Worm (Caenorhabditis elegans) whole organism, late embryonic: ENCODE results near the gene Y6G8.5.

ENCODE experiments used
- C38D4.7 ChIP-seq: fragments of 200-800 bp; sonication (Bioruptor generic); optimal IDR thresholded peaks from 2 replicates; lab custom pipeline; 2018; ENCODE audit warnings: mild to moderate bottlenecking, missing genetic modification characterization, moderate library complexity, missing compliant biosample characterization
- F13H6.1 ChIP-seq: sonication (generic microtip); optimal IDR thresholded peaks from 2 replicates; lab custom pipeline; 2016; ENCODE audit warnings: missing genetic modification characterization, missing compliant biosample characterization
- K02D7.2 ChIP-seq: sonication (generic microtip); optimal IDR thresholded peaks from 2 replicates; lab custom pipeline; 2017; ENCODE audit warnings: mild to moderate bottlenecking, missing genetic modification characterization, missing compliant biosample characterization
- K09A11.1 ChIP-seq: sonication (generic microtip); optimal IDR thresholded peaks from 2 replicates; lab custom pipeline; 2017; ENCODE audit warnings: antibody characterized with exemption, mild to moderate bottlenecking, missing genetic modification characterization, missing compliant biosample characterization; ENCODE audit not compliant: insufficient read depth
- Y22D7AL.16 ChIP-seq: sonication (generic microtip); optimal IDR thresholded peaks from 2 replicates; lab custom pipeline; 2016; ENCODE audit warnings: missing genetic modification characterization, missing compliant biosample characterization
- ama-1 ChIP-seq: fragments of 150-350 bp; optimal IDR thresholded peaks from 2 replicates; lab custom pipeline; 2014
- ceh-14 ChIP-seq: sonication (generic microtip); optimal IDR thresholded peaks from 2 replicates; lab custom pipeline; 2016; ENCODE audit warnings: missing genotype, missing genetic modification characterization, missing compliant biosample characterization
- ceh-19 ChIP-seq: fragments of 200-800 bp; sonication (Bioruptor generic); optimal IDR thresholded peaks from 2 replicates; lab custom pipeline; 2018; ENCODE audit warnings: mild to moderate bottlenecking, missing genetic modification characterization, missing compliant biosample characterization
- ceh-22 ChIP-seq: sonication (generic microtip); optimal IDR thresholded peaks from 2 replicates; lab custom pipeline; 2017; ENCODE audit warnings: missing biosample characterization, missing genetic modification characterization
- ceh-24 ChIP-seq: sonication (generic microtip); optimal IDR thresholded peaks from 2 replicates; lab custom pipeline; 2016; ENCODE audit warnings: mild to moderate bottlenecking, missing genetic modification characterization, missing compliant biosample characterization
- ceh-31 ChIP-seq: sonication (generic microtip); optimal IDR thresholded peaks from 2 replicates; lab custom pipeline; 2016; ENCODE audit warnings: missing genetic modification characterization, missing compliant biosample characterization
- ceh-48 ChIP-seq: sonication (generic microtip); optimal IDR thresholded peaks from 2 replicates; lab custom pipeline; 2016; ENCODE audit warnings: missing genetic modification characterization, inconsistent platforms, missing compliant biosample characterization
- ceh-6 ChIP-seq: fragments of 200-800 bp; sonication (Bioruptor generic); optimal IDR thresholded peaks from 2 replicates; lab custom pipeline; 2018; ENCODE audit warnings: mild to moderate bottlenecking, missing genetic modification characterization, missing compliant biosample characterization
- ceh-9 ChIP-seq: sonication (generic microtip); optimal IDR thresholded peaks from 2 replicates; lab custom pipeline; 2016; ENCODE audit warnings: mild to moderate bottlenecking, missing genetic modification characterization, inconsistent platforms, missing compliant biosample characterization
- elt-2 ChIP-seq: sonication (generic microtip); optimal IDR thresholded peaks from 2 replicates; lab custom pipeline; 2016; ENCODE audit warnings: missing genetic modification reagents, missing genetic modification characterization, missing compliant biosample characterization
- elt-4 ChIP-seq: sonication (generic microtip); optimal IDR thresholded peaks from 2 replicates; lab custom pipeline; 2016; ENCODE audit warnings: missing genetic modification characterization, missing compliant biosample characterization
- ets-4 ChIP-seq: sonication (generic microtip); optimal IDR thresholded peaks from 2 replicates; lab custom pipeline; 2016; ENCODE audit warnings: missing genetic modification characterization, missing compliant biosample characterization
- eyg-1 ChIP-seq: sonication (generic microtip); optimal IDR thresholded peaks from 2 replicates; lab custom pipeline; 2016; ENCODE audit warnings: missing genotype, missing genetic modification characterization, missing compliant biosample characterization
- fax-1 ChIP-seq: sonication (generic microtip); optimal IDR thresholded peaks from 2 replicates; lab custom pipeline; 2016; ENCODE audit warnings: missing genotype, missing genetic modification characterization, missing compliant biosample characterization
- fkh-6 ChIP-seq: sonication (generic microtip); optimal IDR thresholded peaks from 2 replicates; lab custom pipeline; 2016; ENCODE audit warnings: missing genetic modification characterization, missing compliant biosample characterization
- gmeb-2 ChIP-seq: sonication (generic microtip); optimal IDR thresholded peaks from 2 replicates; lab custom pipeline; 2016; ENCODE audit warnings: missing genetic modification characterization, inconsistent platforms, missing compliant biosample characterization
- hlh-13 ChIP-seq: fragments of 200-800 bp; sonication (Bioruptor generic); optimal IDR thresholded peaks from 2 replicates; lab custom pipeline; 2018; ENCODE audit warnings: mild to moderate bottlenecking, missing genetic modification characterization, missing compliant biosample characterization
- hlh-8 ChIP-seq: sonication (generic microtip); optimal IDR thresholded peaks from 2 replicates; lab custom pipeline; 2016; ENCODE audit warnings: missing genotype, missing genetic modification characterization, missing compliant biosample characterization
- lim-6 ChIP-seq: sonication (generic microtip); optimal IDR thresholded peaks from 2 replicates; lab custom pipeline; 2016; ENCODE audit warnings: missing genetic modification characterization, missing compliant biosample characterization
- lin-11 ChIP-seq: fragments of 200-800 bp; sonication (Bioruptor generic); optimal IDR thresholded peaks from 2 replicates; lab custom pipeline; 2018; ENCODE audit warnings: mild to moderate bottlenecking, missing genetic modification characterization, missing compliant biosample characterization
- madf-2 ChIP-seq: sonication (generic microtip); optimal IDR thresholded peaks from 2 replicates; lab custom pipeline; 2017; ENCODE audit warnings: missing genetic modification characterization, missing compliant biosample characterization
- nhr-11 ChIP-seq: fragments of 150-350 bp; optimal IDR thresholded peaks from 2 replicates; lab custom pipeline; 2014; ENCODE audit warnings: missing biosample characterization, missing genetic modification characterization
- nhr-232 ChIP-seq: sonication (generic microtip); optimal IDR thresholded peaks from 2 replicates; lab custom pipeline; 2016; ENCODE audit warnings: missing genetic modification characterization, missing compliant biosample characterization
- npax-4 ChIP-seq: sonication (generic microtip); optimal IDR thresholded peaks from 2 replicates; lab custom pipeline; 2016; ENCODE audit warnings: missing genetic modification characterization, missing compliant biosample characterization
- pag-3 ChIP-seq: sonication (generic microtip); optimal IDR thresholded peaks from 2 replicates; lab custom pipeline; 2016; ENCODE audit warnings: missing compliant biosample characterization, missing genetic modification characterization, borderline replicate concordance
- pax-1 ChIP-seq: fragments of 150-350 bp; optimal IDR thresholded peaks from 2 replicates; lab custom pipeline; 2014; ENCODE audit warnings: missing biosample characterization, missing genetic modification characterization
- pha-4 ChIP-seq: fragments of 150-350 bp; optimal IDR thresholded peaks from 2 replicates; lab custom pipeline; 2018; ENCODE audit warnings: missing biosample characterization, missing genetic modification reagents, missing genetic modification characterization
- ref-2 ChIP-seq: sonication (generic microtip); optimal IDR thresholded peaks from 2 replicates; lab custom pipeline; 2016; ENCODE audit warnings: missing genetic modification characterization, missing compliant biosample characterization
- rnt-1 ChIP-seq: sonication (generic microtip); optimal IDR thresholded peaks from 2 replicates; lab custom pipeline; 2016; ENCODE audit warnings: missing genetic modification characterization, missing compliant biosample characterization
- sdc-2 ChIP-seq: sonication (generic microtip); optimal IDR thresholded peaks from 2 replicates; lab custom pipeline; 2016; ENCODE audit warnings: missing genotype, missing genetic modification characterization, missing compliant biosample characterization
- sox-2 ChIP-seq: fragments of 200-800 bp; sonication (Bioruptor generic); IDR thresholded peaks from 2 replicates; pipeline ENCODE4 v1.3.6; 2022; ENCODE audit warnings: missing genetic modification reagents, missing genetic modification characterization, missing compliant biosample characterization
- syd-9 ChIP-seq: sonication (generic microtip); optimal IDR thresholded peaks from 2 replicates; lab custom pipeline; 2016; ENCODE audit warnings: mild to moderate bottlenecking, missing genetic modification characterization, moderate library complexity, missing compliant biosample characterization
- tbx-7 ChIP-seq: sonication (generic microtip); optimal IDR thresholded peaks from 2 replicates; lab custom pipeline; 2016; ENCODE audit warnings: missing genotype, missing genetic modification characterization, missing compliant biosample characterization
- unc-3 ChIP-seq, 2 experiments: fragments of 200-800 bp in 1 of 2; sonication (Bioruptor generic) in 1 of 2; sonication (generic microtip) in 1 of 2; conservative IDR thresholded peaks in 1 of 2; optimal IDR thresholded peaks in 1 of 2; 2 replicates each; pipeline versions ENCODE4 v1.3.6 to Lab custom; 2016 to 2022; ENCODE audit warnings: missing compliant biosample characterization in 2 of 2, missing genetic modification characterization in 2 of 2, missing genetic modification reagents in 1 of 2
- unc-86 ChIP-seq: sonication (generic microtip); optimal IDR thresholded peaks from 2 replicates; lab custom pipeline; 2016; ENCODE audit warnings: missing genetic modification characterization, missing compliant biosample characterization
- zip-5 ChIP-seq: sonication (generic microtip); optimal IDR thresholded peaks from 2 replicates; lab custom pipeline; 2016; ENCODE audit warnings: missing genetic modification characterization, missing compliant biosample characterization

Y6G8.5 gene

DNA sequence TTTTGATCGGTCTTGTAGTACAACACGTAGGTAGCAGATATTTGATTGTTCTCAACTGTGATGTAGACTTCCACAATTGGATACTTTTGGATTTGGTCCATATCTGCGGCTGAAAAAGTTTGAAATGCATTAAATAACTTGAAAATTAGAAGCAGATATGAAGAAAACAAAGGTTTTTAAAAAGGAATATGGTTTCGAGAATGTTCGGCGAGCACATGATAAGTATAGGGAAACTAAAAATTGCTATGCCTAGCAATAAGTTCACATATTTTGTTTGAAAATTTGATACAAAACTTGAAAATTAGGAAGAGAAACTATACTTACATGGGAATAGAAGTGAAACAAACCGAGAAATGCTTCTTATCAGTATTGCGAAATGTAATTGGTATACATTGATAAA is at the start of gene Y6G8.5:
Gene Y6G8.5 (minus strand): TSS at position 101 of the 400 bp plus-strand sequence.
- TF ChIP-seq Y22D7AL.16 (tag; lab: Kevin White, UChicago) (no peak), unc-86 (tag; lab: Kevin White, UChicago) (no peak), ceh-48 (no peak), F13H6.1 (tag; lab: Kevin White, UChicago) (no peak), ama-1 (no peak), sox-2 (GFP tag; lab: Robert Waterston, UW) (no peak), elt-4 (no peak), nhr-11 (tag; lab: Kevin White, UChicago) (no peak), ref-2 (no peak), ceh-9 (tag; lab: Kevin White, UChicago) (no peak), K09A11.1 (tag; lab: Kevin White, UChicago) (no peak), rnt-1 (no peak), madf-2 (tag; lab: Kevin White, UChicago) (no peak), hlh-13 (GFP tag; lab: Kevin White, UChicago) (no peak), fax-1 (tag; lab: Kevin White, UChicago) (no peak), ceh-19 (GFP tag; lab: Kevin White, UChicago) (no peak), ceh-24 (tag; lab: Kevin White, UChicago) (no peak)

DNA sequence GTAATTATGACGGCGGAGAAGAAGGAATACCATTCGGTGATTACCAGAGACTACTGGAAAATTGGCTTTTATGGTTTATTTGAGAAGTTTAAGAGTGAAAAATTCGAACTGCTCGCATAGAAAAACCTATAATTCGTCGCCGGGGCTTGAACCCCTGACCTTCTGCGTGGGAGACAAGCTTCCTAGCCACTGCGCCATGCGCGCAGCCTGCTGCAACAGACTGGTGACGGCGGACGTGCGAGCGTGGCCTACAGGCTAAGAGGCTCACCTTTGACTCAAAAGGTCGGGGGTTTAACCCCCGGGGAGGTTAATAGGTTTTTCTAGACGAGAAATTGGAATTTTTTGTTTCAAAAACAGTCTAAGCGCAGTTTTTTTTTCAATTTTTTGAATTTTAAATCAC is 48.9 kb upstream of the Y6G8.5 start:
- no peak for TF ChIP-seq nhr-11 (tag; lab: Kevin White, UChicago)
- no peak for TF ChIP-seq ceh-6
- no peak for TF ChIP-seq elt-2
- TF ChIP-seq C38D4.7 (GFP tag; lab: Kevin White, UChicago) = no peak
- no peak for TF ChIP-seq sdc-2 (tag; lab: Kevin White, UChicago)
- no peak for TF ChIP-seq zip-5
- no peak for TF ChIP-seq F13H6.1 (tag; lab: Kevin White, UChicago)
- no peak for TF ChIP-seq K02D7.2
- no peak for TF ChIP-seq syd-9 (tag; lab: Kevin White, UChicago)
- no peak for TF ChIP-seq ets-4 (tag; lab: Kevin White, UChicago)
- no peak for TF ChIP-seq tbx-7 (tag; lab: Kevin White, UChicago)
- TF ChIP-seq Y22D7AL.16 (tag; lab: Kevin White, UChicago) = no peak
- no peak for TF ChIP-seq ceh-9 (tag; lab: Kevin White, UChicago)
- TF ChIP-seq rnt-1 = no peak
- TF ChIP-seq gmeb-2 = no peak
- TF ChIP-seq pha-4 = no peak
- TF ChIP-seq pag-3 (tag; lab: Kevin White, UChicago) = no peak

DNA sequence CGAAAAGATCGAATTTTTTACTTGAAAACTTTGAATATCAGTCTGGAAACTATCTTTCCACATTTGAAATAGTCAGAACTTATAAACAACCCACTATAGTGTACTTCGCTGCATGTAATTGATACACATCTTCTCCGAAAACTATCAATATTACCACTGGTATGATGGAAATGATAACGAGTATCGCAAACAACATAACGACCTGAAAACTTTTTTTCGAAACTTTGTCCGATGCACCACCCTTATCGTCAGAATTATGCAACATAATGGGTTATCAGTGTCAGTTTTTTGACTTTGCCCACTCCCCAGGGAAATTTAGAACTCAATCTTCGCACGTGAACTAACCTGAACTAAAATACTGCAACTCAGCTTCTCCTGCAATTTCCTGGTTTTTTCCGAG is 46.8 kb upstream of the Y6G8.5 start:
- TF ChIP-seq elt-2 (peak; percentile 90), elt-4 (no peak)
- TF ChIP-seq, all 69 proteins: peak for 1

DNA sequence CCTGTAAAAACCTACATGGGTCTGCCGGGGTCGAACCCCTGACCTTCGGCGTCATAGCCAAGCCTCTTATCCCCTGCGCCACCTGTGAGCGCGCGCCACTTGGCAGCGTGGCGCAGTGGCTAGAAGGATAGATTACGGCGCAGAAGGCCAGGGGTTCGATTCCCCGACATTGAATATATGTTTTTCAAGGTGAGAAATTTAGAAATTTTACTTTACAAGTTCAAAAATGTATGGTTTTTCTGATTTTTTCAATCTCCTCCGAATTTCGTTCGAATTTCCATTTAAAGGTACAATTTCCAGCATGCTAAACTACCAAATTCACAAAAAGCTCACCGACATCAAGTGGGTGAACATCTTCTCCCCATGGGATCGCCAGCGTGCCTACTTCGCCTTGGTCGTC is 44.5 kb upstream of the Y6G8.5 start, which contains the start of gene dgat-2:
Gene dgat-2 (plus strand): TSS at position 301 of the 400 bp plus-strand sequence.
- no peak for TF ChIP-seq ceh-14 (tag; lab: Kevin White, UChicago)
- no peak for TF ChIP-seq pax-1 (tag; lab: Kevin White, UChicago)
- no peak for TF ChIP-seq unc-86 (tag; lab: Kevin White, UChicago)
- no peak for TF ChIP-seq ceh-24 (tag; lab: Kevin White, UChicago)
- TF ChIP-seq lim-6 = no peak
- TF ChIP-seq hlh-8 (tag; lab: Kevin White, UChicago) = no peak
- TF ChIP-seq fkh-6 = no peak
- no peak for TF ChIP-seq lin-11 (tag; lab: Kevin White, UChicago)
- no peak for TF ChIP-seq ceh-31 (tag; lab: Kevin White, UChicago)
- TF ChIP-seq ceh-22 (tag; lab: Kevin White, UChicago) = no peak
- no peak for TF ChIP-seq npax-4
- TF ChIP-seq ceh-6 = no peak
- no peak for TF ChIP-seq pha-4
- TF ChIP-seq nhr-232 (tag; lab: Kevin White, UChicago) = no peak
- no peak for TF ChIP-seq K09A11.1 (tag; lab: Kevin White, UChicago)
- no peak for TF ChIP-seq rnt-1
- no peak for TF ChIP-seq nhr-11 (tag; lab: Kevin White, UChicago)
- no peak for TF ChIP-seq unc-3 (GFP tag; conservative IDR thresholded peaks at IDR 0.05; lab: Robert Waterston, UW)
- no peak for TF ChIP-seq unc-3 (tag; optimal IDR thresholded peaks at IDR 0.05; lab: Kevin White, UChicago)
- TF ChIP-seq eyg-1 (tag; lab: Kevin White, UChicago) = no peak
- no peak for TF ChIP-seq ceh-48
- TF ChIP-seq, all 69 proteins: peak for 0
